Fruit fly (Drosophila melanogaster) whole organism, embryonic: ENCODE data around the gene Muc18B.

Experiments used
- Ada2b ChIP-seq: fragments of 200-800 bp; sonication (Bioruptor generic); IDR thresholded peaks from 2 replicates; pipeline ENCODE4 v1.3.6; 2022; ENCODE audit warnings: missing biosample characterization, missing genetic modification characterization
- Blimp-1 ChIP-seq: fragments of 200-800 bp; sonication (Bioruptor generic); optimal IDR thresholded peaks from 3 replicates; lab custom pipeline; 2018; ENCODE audit warnings: missing biosample characterization, missing genetic modification characterization, mild to moderate bottlenecking, moderate library complexity, missing genetic modification reagents
- BtbVII ChIP-seq: fragments of 200-800 bp; sonication (Bioruptor generic); optimal IDR thresholded peaks from 3 replicates; lab custom pipeline; 2017; ENCODE audit warnings: missing biosample characterization, mild to moderate bottlenecking, missing genetic modification characterization
- CG10147 ChIP-seq: fragments of 200-800 bp; sonication (Bioruptor generic); optimal IDR thresholded peaks from 2 replicates; lab custom pipeline; 2019; ENCODE audit warnings: missing biosample characterization, mild to moderate bottlenecking, missing genetic modification characterization, moderate library complexity
- CG10274 ChIP-seq: fragments of 200-800 bp; sonication (Bioruptor generic); optimal IDR thresholded peaks from 3 replicates; lab custom pipeline; 2017; ENCODE audit warnings: missing biosample characterization, mild to moderate bottlenecking, missing genetic modification characterization
- CG11723 ChIP-seq: fragments of 200-800 bp; sonication (Bioruptor generic); optimal IDR thresholded peaks from 2 replicates; lab custom pipeline; 2017; ENCODE audit warnings: missing biosample characterization, mild to moderate bottlenecking, missing genetic modification characterization
- CG13775 ChIP-seq: fragments of 200-800 bp; sonication (Bioruptor generic); optimal IDR thresholded peaks from 3 replicates; lab custom pipeline; 2017; ENCODE audit warnings: missing biosample characterization, mild to moderate bottlenecking, missing genetic modification characterization
- CG1602 ChIP-seq: fragments of 200-800 bp; sonication (Bioruptor generic); optimal IDR thresholded peaks from 3 replicates; lab custom pipeline; 2016; ENCODE audit warnings: missing biosample characterization, missing genetic modification characterization
- CG16779 ChIP-seq: fragments of 200-800 bp; sonication (Bioruptor generic); IDR thresholded peaks from 2 replicates; pipeline ENCODE4 v1.3.6; 2022; ENCODE audit warnings: missing biosample characterization, missing genetic modification characterization
- CG17186 ChIP-seq: fragments of 200-800 bp; sonication (Bioruptor generic); optimal IDR thresholded peaks from 3 replicates; lab custom pipeline; 2017; ENCODE audit warnings: missing biosample characterization, missing genetic modification reagents, missing genetic modification characterization
- CG18619 ChIP-seq: fragments of 200-800 bp; sonication (Bioruptor generic); optimal IDR thresholded peaks from 3 replicates; lab custom pipeline; 2017; ENCODE audit warnings: missing biosample characterization, mild to moderate bottlenecking, missing genetic modification characterization
- CG2875 ChIP-seq: fragments of 200-800 bp; sonication (Bioruptor generic); optimal IDR thresholded peaks from 2 replicates; lab custom pipeline; 2017; ENCODE audit warnings: missing biosample characterization, mild to moderate bottlenecking, missing genetic modification characterization, missing genetic modification reagents
- CG31224 ChIP-seq: fragments of 200-800 bp; sonication (Bioruptor generic); IDR thresholded peaks from 2 replicates; pipeline ENCODE4 v1.3.6; 2022; ENCODE audit warnings: missing biosample characterization, missing genetic modification characterization
- CG32532 ChIP-seq: fragments of 200-800 bp; sonication (Bioruptor generic); IDR thresholded peaks from 2 replicates; pipeline ENCODE4 v1.3.6; 2022; ENCODE audit warnings: missing biosample characterization, missing genetic modification characterization
- CG34376 ChIP-seq: fragments of 200-800 bp; sonication (Bioruptor generic); optimal IDR thresholded peaks from 2 replicates; lab custom pipeline; 2018; ENCODE audit warnings: missing biosample characterization, mild to moderate bottlenecking, missing genetic modification characterization
- CG4404 ChIP-seq: fragments of 200-800 bp; sonication (Bioruptor generic); IDR thresholded peaks from 2 replicates; pipeline ENCODE4 v1.3.6; 2022; ENCODE audit warnings: missing biosample characterization, missing genetic modification characterization
- CG6175 ChIP-seq: fragments of 200-800 bp; sonication (Bioruptor generic); IDR thresholded peaks from 3 replicates; pipeline ENCODE4 v1.3.6; 2022; ENCODE audit warnings: missing biosample characterization, missing genetic modification characterization
- CG6765 ChIP-seq: fragments of 200-800 bp; sonication (Bioruptor generic); optimal IDR thresholded peaks from 3 replicates; lab custom pipeline; 2017; ENCODE audit warnings: missing biosample characterization, mild to moderate bottlenecking, missing genetic modification characterization
- CG7928 ChIP-seq: fragments of 200-800 bp; sonication (Bioruptor generic); optimal IDR thresholded peaks from 2 replicates; lab custom pipeline; 2017; ENCODE audit warnings: missing biosample characterization, mild to moderate bottlenecking, missing genetic modification characterization
- CG8924 ChIP-seq: fragments of 200-800 bp; optimal IDR thresholded peaks from 3 replicates; lab custom pipeline; 2019; ENCODE audit warnings: missing biosample characterization, mild to moderate bottlenecking, missing genetic modification characterization, moderate library complexity
- CG9437 ChIP-seq: fragments of 200-800 bp; sonication (Bioruptor generic); optimal IDR thresholded peaks from 2 replicates; lab custom pipeline; 2018; ENCODE audit warnings: missing biosample characterization, mild to moderate bottlenecking, missing genetic modification characterization
- CG9727 ChIP-seq: fragments of 200-800 bp; sonication (Bioruptor generic); optimal IDR thresholded peaks from 3 replicates; lab custom pipeline; 2017; ENCODE audit warnings: missing biosample characterization, mild to moderate bottlenecking, missing genetic modification characterization
- Drgx ChIP-seq: fragments of 200-800 bp; sonication (Bioruptor generic); IDR thresholded peaks from 2 replicates; pipeline ENCODE4 v1.3.6; 2022; ENCODE audit warnings: missing biosample characterization, missing genetic modification characterization
- Ets65A ChIP-seq: fragments of 200-800 bp; sonication (Bioruptor generic); peaks from one replicate; lab custom pipeline; 2016; ENCODE audit warnings: missing biosample characterization, missing genetic modification characterization
- HHEX ChIP-seq: fragments of 200-800 bp; sonication (Bioruptor generic); optimal IDR thresholded peaks from 3 replicates; lab custom pipeline; 2017; ENCODE audit warnings: missing biosample characterization, mild to moderate bottlenecking, missing genetic modification characterization, missing genetic modification reagents
- Hand ChIP-seq: fragments of 200-800 bp; sonication (Bioruptor generic); optimal IDR thresholded peaks from 2 replicates; lab custom pipeline; 2017; ENCODE audit warnings: mild to moderate bottlenecking, missing biosample characterization, missing genetic modification reagents, missing genetic modification characterization
- Hmr ChIP-seq: fragments of 200-800 bp; sonication (Bioruptor generic); optimal IDR thresholded peaks from 3 replicates; lab custom pipeline; 2017; ENCODE audit warnings: mild to moderate bottlenecking, missing biosample characterization, missing genetic modification reagents, missing genetic modification characterization
- MBD-R2 ChIP-seq: fragments of 200-800 bp; sonication (Bioruptor generic); IDR thresholded peaks from 2 replicates; pipeline ENCODE4 v1.3.6; 2022; ENCODE audit warnings: missing biosample characterization, missing genetic modification characterization
- Med ChIP-seq: fragments of 200-800 bp; sonication (Bioruptor generic); peaks from one replicate; lab custom pipeline; 2016; ENCODE audit warnings: missing biosample characterization, missing genetic modification characterization, mild to moderate bottlenecking, inconsistent platforms, moderate library complexity
- NC2β ChIP-seq: fragments of 200-800 bp; sonication (Bioruptor generic); optimal IDR thresholded peaks from 2 replicates; lab custom pipeline; 2016; ENCODE audit warnings: missing biosample characterization, missing genetic modification characterization
- Nf-YA ChIP-seq: fragments of 200-800 bp; sonication (Bioruptor generic); IDR thresholded peaks from 2 replicates; pipeline ENCODE4 v1.3.6; 2022; ENCODE audit warnings: missing biosample characterization, missing genetic modification characterization
- Poxn ChIP-seq: fragments of 200-800 bp; sonication (Bioruptor generic); IDR thresholded peaks from 2 replicates; pipeline ENCODE4 v1.3.6; 2022; ENCODE audit warnings: missing biosample characterization, missing genetic modification characterization
- Xbp1 ChIP-seq: fragments of 200-800 bp; sonication (Bioruptor generic); optimal IDR thresholded peaks from 3 replicates; lab custom pipeline; 2016; ENCODE audit warnings: missing biosample characterization, mild to moderate bottlenecking, missing genetic modification characterization
- bab2 ChIP-seq: fragments of 200-800 bp; sonication (Bioruptor generic); optimal IDR thresholded peaks from 2 replicates; lab custom pipeline; 2016; ENCODE audit warnings: missing biosample characterization, missing genetic modification characterization
- ci ChIP-seq: fragments of 200-800 bp; sonication (Bioruptor generic); IDR thresholded peaks from 3 replicates; pipeline ENCODE4 v1.3.6; 2022; ENCODE audit warnings: missing biosample characterization, missing genetic modification characterization
- danr ChIP-seq: fragments of 200-800 bp; sonication (Bioruptor generic); IDR thresholded peaks from 2 replicates; pipeline ENCODE4 v1.3.6; 2022; ENCODE audit warnings: missing biosample characterization, missing genetic modification characterization
- dysf ChIP-seq: fragments of 200-800 bp; sonication (Bioruptor generic); IDR thresholded peaks from 3 replicates; pipeline ENCODE4 v1.3.6; 2022; ENCODE audit warnings: missing biosample characterization, missing genetic modification characterization
- esg ChIP-seq: fragments of 200-800 bp; sonication (Bioruptor generic); conservative IDR thresholded peaks from 2 replicates; pipeline ENCODE4 v1.3.6; 2022; ENCODE audit warnings: missing biosample characterization, missing genetic modification characterization
- fd96Cb ChIP-seq: fragments of 200-800 bp; sonication (Bioruptor generic); optimal IDR thresholded peaks from 2 replicates; lab custom pipeline; 2018; ENCODE audit warnings: missing biosample characterization, mild to moderate bottlenecking, missing genetic modification characterization, moderate library complexity
- psq ChIP-seq: fragments of 200-800 bp; sonication (Bioruptor generic); optimal IDR thresholded peaks from 2 replicates; lab custom pipeline; 2017; ENCODE audit warnings: missing biosample characterization, missing genetic modification characterization
- pum ChIP-seq: fragments of 200-800 bp; sonication (Bioruptor generic); optimal IDR thresholded peaks from 2 replicates; lab custom pipeline; 2016; ENCODE audit warnings: missing biosample characterization, missing genetic modification characterization
- ranshi ChIP-seq: fragments of 200-800 bp; sonication (Bioruptor generic); IDR thresholded peaks from 2 replicates; pipeline ENCODE4 v1.3.6; 2022; ENCODE audit warnings: missing biosample characterization, missing genetic modification characterization
- repo ChIP-seq: fragments of 200-800 bp; sonication (Bioruptor generic); optimal IDR thresholded peaks from 2 replicates; lab custom pipeline; 2016; ENCODE audit warnings: missing biosample characterization, missing genetic modification characterization
- rib ChIP-seq: fragments of 200-800 bp; sonication (Bioruptor generic); IDR thresholded peaks from 2 replicates; pipeline ENCODE4 v1.3.6; 2022; ENCODE audit warnings: missing biosample characterization, missing genetic modification characterization
- sisA ChIP-seq: fragments of 200-800 bp; sonication (Bioruptor generic); IDR thresholded peaks from 2 replicates; pipeline ENCODE4 v1.3.6; 2022; ENCODE audit warnings: missing biosample characterization, missing genetic modification characterization
- so ChIP-seq: fragments of 200-800 bp; sonication (Bioruptor generic); IDR thresholded peaks from 3 replicates; pipeline ENCODE4 v1.3.6; 2022; ENCODE audit warnings: missing biosample characterization, missing genetic modification characterization
- vvl ChIP-seq: fragments of 200-800 bp; sonication (Bioruptor generic); IDR thresholded peaks from 2 replicates; pipeline ENCODE4 v1.3.6; 2022; ENCODE audit warnings: missing biosample characterization, missing genetic modification characterization
- wek ChIP-seq: fragments of 200-800 bp; sonication (Bioruptor generic); optimal IDR thresholded peaks from 3 replicates; lab custom pipeline; 2018; ENCODE audit warnings: missing biosample characterization, mild to moderate bottlenecking, missing genetic modification characterization, moderate library complexity

Gene Muc18B

DNA sequence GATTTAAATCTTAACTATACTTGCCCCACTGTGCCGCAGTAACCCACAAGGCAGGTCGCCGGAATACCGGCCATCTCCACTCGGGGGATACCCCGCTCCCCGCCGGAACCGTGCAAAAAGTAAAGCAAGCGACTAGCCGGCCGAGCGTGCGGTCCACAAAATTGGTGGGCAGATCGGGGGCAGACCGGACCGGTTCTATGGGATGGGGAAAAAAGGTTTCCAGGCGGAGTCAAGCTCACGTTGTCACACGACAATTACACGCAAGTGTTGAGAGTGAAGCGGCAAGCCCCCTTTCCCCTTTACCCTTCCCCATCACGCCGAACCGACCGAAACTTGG is 10.0 kb downstream of the Muc18B start (continued):
- TF ChIP-seq CG4404 (GFP tag; lab: Robert Waterston, UW) (no peak), Blimp-1 (peak; percentile 64), CG9437 (GFP tag; lab: Kevin White, UChicago) (peak; percentile 26), CG6765 (GFP tag; lab: Kevin White, UChicago) (no peak), MBD-R2 (GFP tag; lab: Robert Waterston, UW) (no peak), CG10147 (no peak), NC2β (no peak), sisA (GFP tag; lab: Robert Waterston, UW) (no peak), esg (GFP tag; lab: Robert Waterston, UW) (no peak), Nf-YA (no peak), CG9727 (no peak), Hmr (GFP tag; lab: Kevin White, UChicago) (no peak), CG6175 (GFP tag; lab: Robert Waterston, UW) (peak; percentile 62; the same call in 1 of the 3 replicates), CG8924 (tag; lab: Kevin White, UChicago) (peak; percentile 20), CG2875 (GFP tag; lab: Kevin White, UChicago) (no peak), rib (GFP tag; lab: Robert Waterston, UW) (peak; percentile 32; the same call in 1 of the 2 replicates), pum (GFP tag; lab: Kevin White, UChicago) (no peak), CG31224 (GFP tag; lab: Robert Waterston, UW) (no peak), vvl (no peak), Xbp1 (GFP tag; lab: Kevin White, UChicago) (no peak), Ada2b (GFP tag; lab: Robert Waterston, UW) (no peak), BtbVII (no peak), CG1602 (no peak), fd96Cb (tag; lab: Kevin White, UChicago) (no peak), Ets65A (peak; percentile 3), danr (no peak), CG17186 (GFP tag; lab: Kevin White, UChicago) (no peak), so (GFP tag; lab: Robert Waterston, UW) (no peak), CG11723 (GFP tag; lab: Kevin White, UChicago) (no peak), wek (no peak), Med (GFP tag; lab: Kevin White, UChicago) (peak; percentile 55), Poxn (no peak), CG13775 (GFP tag; lab: Kevin White, UChicago) (peak; percentile 13), bab2 (no peak), CG10274 (GFP tag; lab: Kevin White, UChicago) (no peak), CG16779 (GFP tag; lab: Robert Waterston, UW) (no peak), ranshi (no peak), CG7928 (GFP tag; lab: Kevin White, UChicago) (no peak), repo (GFP tag; lab: Kevin White, UChicago) (no peak), CG32532 (GFP tag; lab: Robert Waterston, UW) (0 out of 2 replicates have a peak, but pooled peaks have one; percentile 13), dysf (GFP tag; lab: Robert Waterston, UW) (no peak), CG34376 (GFP tag; lab: Kevin White, UChicago) (no peak), HHEX (GFP tag; lab: Kevin White, UChicago) (no peak), CG18619 (GFP tag; lab: Kevin White, UChicago) (no peak), psq (GFP tag; lab: Kevin White, UChicago) (no peak), Hand (GFP tag; lab: Kevin White, UChicago) (no peak), ci (GFP tag; lab: Robert Waterston, UW) (no peak), Drgx (GFP tag; lab: Robert Waterston, UW) (no peak)
- TF ChIP-seq, all 482 proteins: peak for 17
